Fruit fly (Drosophila melanogaster) whole organism, pupa: ENCODE data around the gene robl37BC.

Source experiments
- CG32121 ChIP-seq: fragments of 200-800 bp; sonication (Bioruptor generic); IDR thresholded peaks from 2 replicates; pipeline ENCODE4 v1.3.6; 2022; ENCODE audit warnings: missing biosample characterization, missing genetic modification characterization
- CG8159 ChIP-seq: fragments of 200-800 bp; sonication (Bioruptor generic); optimal IDR thresholded peaks from 3 replicates; lab custom pipeline; 2018; ENCODE audit warnings: missing biosample characterization, mild to moderate bottlenecking, missing genetic modification characterization, moderate library complexity

- TF ChIP-seq CG32121 (GFP tag; lab: Robert Waterston, UW): no peak
- no peak for TF ChIP-seq CG8159 (tag; lab: Kevin White, UChicago)
Observed at dm6 chr2L:19018266-19018665, 7.6 kb downstream of the robl37BC start.
